Worm (Caenorhabditis elegans) whole organism, L1 larva: ENCODE data around the gene C08F1.10.

ENCODE experiments used
- C16A3.4 ChIP-seq: fragments of 150-350 bp; optimal IDR thresholded peaks from 2 replicates; lab custom pipeline; 2014; ENCODE audit warnings: missing biosample characterization, missing genetic modification characterization
- aha-1 ChIP-seq: fragments of 150-350 bp; optimal IDR thresholded peaks from 2 replicates; lab custom pipeline; 2014; ENCODE audit warnings: missing biosample characterization, missing genetic modification characterization
- blmp-1 ChIP-seq: fragments of 150-350 bp; optimal IDR thresholded peaks from 2 replicates; lab custom pipeline; 2014; ENCODE audit warnings: missing biosample characterization, missing genetic modification characterization
- ceh-88 ChIP-seq: fragments of 200-800 bp; sonication (Bioruptor generic); IDR thresholded peaks from 2 replicates; pipeline ENCODE4 v1.3.6; 2022; ENCODE audit warnings: missing genetic modification characterization, missing compliant biosample characterization
- dpl-1 ChIP-seq, 3 experiments: fragments of 150-350 bp in 2 of 3; sonication (generic microtip) in 1 of 3; optimal IDR thresholded peaks; 2 replicates each; lab custom pipeline; 2014 to 2017; ENCODE audit warnings: missing biosample characterization in 3 of 3, missing genetic modification characterization in 3 of 3, missing genetic modification reagents in 3 of 3
- efl-1 ChIP-seq, 4 experiments: fragments of 150-350 bp; optimal IDR thresholded peaks in 3 of 4; peaks in 1 of 4; 1 replicate in 1 of 4; 2 replicates in 3 of 4; lab custom pipeline; 2014; ENCODE audit warnings: missing biosample characterization in 2 of 4, missing genetic modification characterization in 2 of 4, missing genetic modification reagents in 2 of 4
- efl-3 ChIP-seq: fragments of 200-800 bp; sonication (Bioruptor generic); optimal IDR thresholded peaks from 2 replicates; lab custom pipeline; 2018; ENCODE audit warnings: mild to moderate bottlenecking, missing genetic modification characterization, missing compliant biosample characterization
- egl-13 ChIP-seq: sonication (generic microtip); optimal IDR thresholded peaks from 2 replicates; lab custom pipeline; 2016; ENCODE audit warnings: missing genotype, missing genetic modification reagents, missing genetic modification characterization, missing compliant biosample characterization
- elt-2 ChIP-seq: sonication (generic microtip); optimal IDR thresholded peaks from 2 replicates; lab custom pipeline; 2016; ENCODE audit warnings: missing genetic modification characterization, mild to moderate bottlenecking, inconsistent platforms, missing compliant biosample characterization, missing genetic modification reagents
- hlh-17 ChIP-seq: fragments of 200-800 bp; sonication (Bioruptor generic); optimal IDR thresholded peaks from 2 replicates; lab custom pipeline; 2018; ENCODE audit warnings: missing genetic modification characterization, mild to moderate bottlenecking, missing compliant biosample characterization, moderate library complexity, borderline replicate concordance
- lin-14 ChIP-seq: fragments of 200-800 bp; sonication (Bioruptor generic); optimal IDR thresholded peaks from 2 replicates; lab custom pipeline; 2018; ENCODE audit warnings: mild to moderate bottlenecking, missing genetic modification characterization, moderate library complexity, missing compliant biosample characterization
- lin-35 ChIP-seq, 2 experiments: fragments of 150-350 bp; optimal IDR thresholded peaks; 2 replicates each; lab custom pipeline; 2014; ENCODE audit warnings: missing biosample characterization in 2 of 2, missing genetic modification characterization in 2 of 2, missing genetic modification reagents in 2 of 2
- nhr-20 ChIP-seq: sonication (generic microtip); optimal IDR thresholded peaks from 2 replicates; lab custom pipeline; 2016; ENCODE audit warnings: mild to moderate bottlenecking, missing genetic modification characterization, missing compliant biosample characterization
- nhr-47 ChIP-seq: sonication (generic microtip); optimal IDR thresholded peaks from 2 replicates; lab custom pipeline; 2016; ENCODE audit warnings: mild to moderate bottlenecking, missing genetic modification characterization, moderate library complexity, missing compliant biosample characterization
- nhr-85 ChIP-seq: sonication (generic microtip); peaks from one replicate; lab custom pipeline; 2016; ENCODE audit warnings: missing genetic modification characterization, inconsistent platforms, missing compliant biosample characterization
- pqm-1 ChIP-seq: sonication (generic microtip); optimal IDR thresholded peaks from 3 replicates; lab custom pipeline; 2017; ENCODE audit warnings: missing biosample characterization, missing genetic modification characterization
- rnt-1 ChIP-seq: sonication (generic microtip); optimal IDR thresholded peaks from 2 replicates; lab custom pipeline; 2016; ENCODE audit warnings: mild to moderate bottlenecking, missing genetic modification characterization, moderate library complexity, missing compliant biosample characterization
- skn-1 ChIP-seq: fragments of 150-350 bp; optimal IDR thresholded peaks from 2 replicates; lab custom pipeline; 2014; ENCODE audit warnings: missing biosample characterization, missing genetic modification characterization
- snu-23 ChIP-seq: sonication (generic microtip); optimal IDR thresholded peaks from 2 replicates; lab custom pipeline; 2016; ENCODE audit warnings: missing genetic modification characterization, missing compliant biosample characterization
- sox-4 ChIP-seq: sonication (generic microtip); optimal IDR thresholded peaks from 2 replicates; lab custom pipeline; 2016; ENCODE audit warnings: missing genetic modification characterization, missing compliant biosample characterization
- sptf-1 ChIP-seq: fragments of 150-350 bp; optimal IDR thresholded peaks from 2 replicates; lab custom pipeline; 2014; ENCODE audit warnings: missing biosample characterization, missing genetic modification characterization
- swsn-7 ChIP-seq: sonication (generic microtip); optimal IDR thresholded peaks from 2 replicates; lab custom pipeline; 2016; ENCODE audit warnings: missing genetic modification characterization, missing compliant biosample characterization
- tbx-2 ChIP-seq: sonication (generic microtip); optimal IDR thresholded peaks from 2 replicates; lab custom pipeline; 2016; ENCODE audit warnings: missing genetic modification characterization, missing compliant biosample characterization
- unc-86 ChIP-seq: sonication (generic microtip); optimal IDR thresholded peaks from 2 replicates; lab custom pipeline; 2016; ENCODE audit warnings: missing genetic modification characterization, missing compliant biosample characterization

C08F1.10 gene

ce11 chrII:1741248-1741647 lies 44.9 kb downstream of the C08F1.10 start, which contains the start of gene K07G6.1:
K07G6.1 (plus strand) TSS chrII:1741548.
- TF ChIP-seq aha-1 (tag; lab: Kevin White, UChicago) (no peak), elt-2 (tag; lab: Kevin White, UChicago) (no peak), egl-13 (tag; lab: Kevin White, UChicago) (no peak), ceh-88 (no peak), swsn-7 (tag; lab: Kevin White, UChicago) (no peak), efl-1 (optimal IDR thresholded peaks at IDR 0.05; lab: Kevin White, UChicago) (no peak), efl-1 (GFP tag; optimal IDR thresholded peaks at IDR 0.05 in 1 of 2; lab: Kevin White, UChicago) (peak in 1 of 2 experiments; percentile 26), skn-1 (tag; lab: Kevin White, UChicago) (no peak), snu-23 (GFP tag; lab: Kevin White, UChicago) (no peak)

- TF ChIP-seq lin-14 (GFP tag; lab: Kevin White, UChicago) = no peak
- no peak for TF ChIP-seq efl-1 (optimal IDR thresholded peaks at IDR 0.05; lab: Kevin White, UChicago)
- TF ChIP-seq efl-1 (GFP tag; optimal IDR thresholded peaks at IDR 0.05 in 1 of 2; lab: Kevin White, UChicago) = no peak
- TF ChIP-seq nhr-20 (tag; lab: Kevin White, UChicago) = no peak
- TF ChIP-seq tbx-2 (tag; lab: Kevin White, UChicago) = no peak
- no peak for TF ChIP-seq sox-4 (tag; lab: Kevin White, UChicago)
- no peak for TF ChIP-seq unc-86 (tag; lab: Kevin White, UChicago)
- no peak for TF ChIP-seq rnt-1
- no peak for TF ChIP-seq pqm-1 (tag; lab: Kevin White, UChicago)
- TF ChIP-seq nhr-47 (tag; lab: Kevin White, UChicago) = no peak
- no peak for TF ChIP-seq sptf-1 (tag; lab: Kevin White, UChicago)
- no peak for TF ChIP-seq hlh-17 (GFP tag; lab: Kevin White, UChicago)
- TF ChIP-seq C16A3.4 = no peak
- TF ChIP-seq blmp-1 = no peak
These were observed 47.3 kb downstream of the C08F1.10 start, which contains the start of the genes irld-9 and irld-33 for ce11 chrII:1738844-1739243. irld-9 (minus strand) TSS chrII:1738944. irld-33 (plus strand) TSS chrII:1739052.

- TF ChIP-seq rnt-1 (peak; percentile 50), efl-3 (no peak), efl-1 (optimal IDR thresholded peaks at IDR 0.05; lab: Kevin White, UChicago) (peak; percentile 57 to 68), efl-1 (GFP tag; optimal IDR thresholded peaks at IDR 0.05 in 1 of 2; lab: Kevin White, UChicago) (peak; percentile 36 to 94), lin-35 (GFP tag; optimal IDR thresholded peaks at IDR 0.05; lab: Kevin White, UChicago) (peak; percentile 2 to 64), lin-14 (GFP tag; lab: Kevin White, UChicago) (peak; percentile 80), dpl-1 (GFP tag; optimal IDR thresholded peaks at IDR 0.05; lab: Kevin White, UChicago) (peak in 2 of 3 experiments; percentile 16 to 34), nhr-20 (tag; lab: Kevin White, UChicago) (peak; percentile 19), C16A3.4 (no peak), nhr-85 (tag; lab: Kevin White, UChicago) (peak; percentile 59)
These were observed 49.8 kb downstream of the C08F1.10 start, which contains the start of gene ceh-83 for ce11 chrII:1736353-1736752. ceh-83 (minus strand) TSS chrII:1736533.
